Worm (Caenorhabditis elegans): ENCODE measurements around the gene R07H5.9.
"Not testable (repeated sequence)": the region's sequence is repeated elsewhere in the genome, so short reads cannot be mapped to it uniquely, and the experiment has no call there.

DNA sequence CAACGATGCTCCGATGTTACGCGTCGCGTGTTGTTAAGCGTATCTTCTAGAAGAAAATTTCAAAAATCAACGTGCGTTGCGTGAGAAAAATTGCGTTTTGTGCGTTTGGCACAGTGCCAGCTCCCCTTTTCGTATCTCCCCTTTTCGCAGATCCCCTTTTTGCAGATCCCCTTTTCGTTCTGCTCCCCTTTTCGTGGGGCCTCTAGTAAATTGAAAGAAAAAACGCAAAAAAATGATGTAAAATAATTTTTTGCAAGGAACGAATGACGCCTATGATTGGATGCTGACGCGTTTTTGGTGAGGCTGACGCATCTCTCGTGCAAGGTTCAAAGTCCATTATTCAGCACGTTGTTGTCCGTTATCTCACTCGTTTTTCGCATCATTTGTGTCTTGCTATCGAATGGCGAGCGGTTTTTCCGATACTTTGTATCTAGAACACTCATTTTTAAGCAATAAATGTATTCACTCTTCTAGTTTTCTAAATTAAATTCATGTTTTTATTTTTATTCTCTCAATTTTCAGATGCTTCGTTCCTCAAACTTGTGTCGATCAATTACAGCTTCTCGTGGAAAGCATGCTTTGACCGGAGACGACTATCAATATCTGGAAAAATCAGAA lies 28.1 kb upstream of the R07H5.9 start, which contains the start of gene cpt-2:
- peak; percentile 25 for TF ChIP-seq him-1 (tag; optimal IDR thresholded peaks at IDR 0.05)
- TF ChIP-seq dao-5 (tag; optimal IDR thresholded peaks at IDR 0.05) = not testable (repeated sequence)
